Fruit fly (Drosophila melanogaster) whole organism, embryonic: ENCODE results near the gene tank.

Experiments used
- CG17328 ChIP-seq: fragments of 200-800 bp; sonication (Bioruptor generic); IDR thresholded peaks from 2 replicates; pipeline ENCODE4 v1.3.6; 2022; ENCODE audit warnings: missing biosample characterization, missing genetic modification characterization
- CG3995 ChIP-seq: fragments of 200-800 bp; sonication (Bioruptor generic); optimal IDR thresholded peaks from 3 replicates; lab custom pipeline; 2016; ENCODE audit warnings: missing biosample characterization, missing genetic modification characterization
- Dek ChIP-seq: fragments of 200-800 bp; sonication (Bioruptor generic); optimal IDR thresholded peaks from 3 replicates; lab custom pipeline; 2019; ENCODE audit warnings: missing biosample characterization, mild to moderate bottlenecking, missing genetic modification characterization, moderate library complexity
- HLH4C ChIP-seq: fragments of 200-800 bp; sonication (Bioruptor generic); IDR thresholded peaks from 3 replicates; pipeline ENCODE4 v1.3.6; 2022; ENCODE audit warnings: missing biosample characterization, missing genetic modification characterization; ENCODE audit not compliant: partially characterized antibody
- Hmr ChIP-seq: fragments of 200-800 bp; sonication (Bioruptor generic); optimal IDR thresholded peaks from 3 replicates; lab custom pipeline; 2017; ENCODE audit warnings: mild to moderate bottlenecking, missing biosample characterization, missing genetic modification reagents, missing genetic modification characterization
- Lpt ChIP-seq: fragments of >200 bp; optimal IDR thresholded peaks from 2 replicates; lab custom pipeline; 2018; ENCODE audit warnings: missing biosample characterization, missing genetic modification characterization
- Taf1 ChIP-seq: fragments of 200-800 bp; sonication (Bioruptor generic); IDR thresholded peaks from 2 replicates; pipeline ENCODE4 v1.3.6; 2022; ENCODE audit warnings: missing biosample characterization, missing genetic modification characterization
- ase ChIP-seq: fragments of 200-800 bp; sonication (Bioruptor generic); IDR thresholded peaks from 3 replicates; pipeline ENCODE4 v1.3.6; 2022; ENCODE audit warnings: missing biosample characterization, missing genetic modification characterization
- az2 ChIP-seq: fragments of 200-800 bp; sonication (Bioruptor generic); optimal IDR thresholded peaks from 3 replicates; lab custom pipeline; 2016; ENCODE audit warnings: missing biosample characterization, missing genetic modification characterization
- da ChIP-seq: fragments of 200-800 bp; sonication (Bioruptor generic); optimal IDR thresholded peaks from 2 replicates; lab custom pipeline; 2016; ENCODE audit warnings: missing biosample characterization, missing genetic modification characterization
- kay ChIP-seq: fragments of 200-800 bp; sonication (Bioruptor generic); optimal IDR thresholded peaks from 2 replicates; lab custom pipeline; 2016; ENCODE audit warnings: missing biosample characterization, missing genetic modification characterization
- ttk ChIP-seq: fragments of 200-800 bp; sonication (Bioruptor generic); IDR thresholded peaks from 2 replicates; pipeline ENCODE4 v2.1.2; 2022; ENCODE audit warnings: missing biosample characterization, missing genetic modification characterization

DNA sequence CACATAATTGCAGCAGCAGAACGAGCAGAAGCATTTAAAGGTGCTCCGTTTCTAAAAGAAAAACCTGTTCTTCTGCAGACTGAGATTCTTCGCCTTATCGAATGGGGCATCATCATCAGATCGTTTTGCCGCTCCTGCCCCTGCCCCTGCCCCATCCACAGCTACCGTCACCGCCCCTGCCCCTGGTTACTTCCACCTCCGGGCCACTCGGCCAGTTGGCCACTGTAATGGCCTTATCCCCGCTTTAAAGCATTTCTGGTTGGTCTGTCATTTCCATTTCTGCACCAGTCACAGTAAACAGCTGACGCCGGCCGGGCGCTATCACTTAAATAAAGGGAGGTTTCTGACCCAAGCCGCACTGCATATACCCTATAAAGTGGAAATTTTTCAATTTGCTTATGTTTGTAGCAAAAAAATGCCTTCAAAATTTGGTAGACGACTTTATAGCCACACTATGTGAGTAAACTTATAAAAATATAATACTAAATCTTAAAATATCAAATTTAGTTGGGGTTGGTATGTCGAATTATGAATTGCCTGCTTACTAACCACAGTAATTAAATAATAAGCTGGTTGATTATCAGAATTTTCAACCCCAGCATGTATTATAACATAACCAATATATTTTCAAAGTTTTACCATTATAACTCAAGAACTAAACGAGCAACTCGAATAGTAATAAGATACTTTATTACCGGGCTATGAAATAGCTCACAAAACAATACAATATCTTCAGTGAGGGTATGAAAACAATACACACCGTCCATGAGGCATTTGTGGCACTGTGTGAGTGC, 26.9 kb downstream of the tank start:
- peak; percentile 61 for TF ChIP-seq ttk (GFP tag; lab: Robert Waterston, UW)
- no peak for TF ChIP-seq CG3995 (GFP tag; lab: Kevin White, UChicago)
- no peak for TF ChIP-seq da
- TF ChIP-seq kay (GFP tag; lab: Kevin White, UChicago) = no peak
- TF ChIP-seq Taf1 = no peak
- no peak for TF ChIP-seq HLH4C (GFP tag; lab: Robert Waterston, UW)
- peak; percentile 24; the same call in 1 of the 2 replicates for TF ChIP-seq CG17328 (GFP tag; lab: Robert Waterston, UW)
- TF ChIP-seq ase (GFP tag; lab: Robert Waterston, UW) = no peak
- peak; percentile 76 for TF ChIP-seq az2
- TF ChIP-seq Dek = peak; percentile 61
- TF ChIP-seq Hmr (GFP tag; lab: Kevin White, UChicago) = peak; percentile 77
- TF ChIP-seq Lpt (GFP tag; lab: Kevin White, UChicago) = no peak
